Worm (Caenorhabditis elegans) whole organism, L2 larva: Measurements from ENCODE around the gene K09E2.1.

ENCODE experiments used
- F13H6.1 ChIP-seq: sonication (generic microtip); optimal IDR thresholded peaks from 2 replicates; lab custom pipeline; 2016; ENCODE audit warnings: missing genetic modification characterization, missing compliant biosample characterization
- R02D3.7 ChIP-seq: fragments of 150-350 bp; optimal IDR thresholded peaks from 2 replicates; lab custom pipeline; 2014; ENCODE audit warnings: missing biosample characterization, missing genetic modification characterization
- blmp-1 ChIP-seq: sonication (generic microtip); optimal IDR thresholded peaks from 2 replicates; lab custom pipeline; 2017; ENCODE audit warnings: missing genetic modification characterization, mild to moderate bottlenecking, missing compliant biosample characterization, antibody characterized with exemption, moderate library complexity; ENCODE audit not compliant: insufficient read depth
- elt-1 ChIP-seq: fragments of 150-350 bp; optimal IDR thresholded peaks from 2 replicates; lab custom pipeline; 2014; ENCODE audit warnings: missing biosample characterization, missing genetic modification characterization
- lin-39 ChIP-seq: fragments of 150-350 bp; optimal IDR thresholded peaks from 2 replicates; lab custom pipeline; 2014; ENCODE audit warnings: missing biosample characterization, missing genetic modification reagents, missing genetic modification characterization
- nhr-12 ChIP-seq: fragments of 150-350 bp; optimal IDR thresholded peaks from 2 replicates; lab custom pipeline; 2014; ENCODE audit warnings: missing biosample characterization, missing genetic modification characterization
- nhr-237 ChIP-seq: fragments of 150-350 bp; optimal IDR thresholded peaks from 2 replicates; lab custom pipeline; 2014; ENCODE audit warnings: missing biosample characterization, missing genetic modification characterization
- peb-1 ChIP-seq: fragments of 150-350 bp; optimal IDR thresholded peaks from 2 replicates; lab custom pipeline; 2014; ENCODE audit warnings: missing biosample characterization, missing genetic modification characterization
- unc-62 ChIP-seq: fragments of 150-350 bp; optimal IDR thresholded peaks from 2 replicates; lab custom pipeline; 2014; ENCODE audit warnings: missing biosample characterization, missing genetic modification reagents, missing genetic modification characterization
- ztf-11 ChIP-seq: sonication (generic microtip); optimal IDR thresholded peaks from 2 replicates; lab custom pipeline; 2017; ENCODE audit warnings: missing biosample characterization, missing genetic modification characterization

DNA sequence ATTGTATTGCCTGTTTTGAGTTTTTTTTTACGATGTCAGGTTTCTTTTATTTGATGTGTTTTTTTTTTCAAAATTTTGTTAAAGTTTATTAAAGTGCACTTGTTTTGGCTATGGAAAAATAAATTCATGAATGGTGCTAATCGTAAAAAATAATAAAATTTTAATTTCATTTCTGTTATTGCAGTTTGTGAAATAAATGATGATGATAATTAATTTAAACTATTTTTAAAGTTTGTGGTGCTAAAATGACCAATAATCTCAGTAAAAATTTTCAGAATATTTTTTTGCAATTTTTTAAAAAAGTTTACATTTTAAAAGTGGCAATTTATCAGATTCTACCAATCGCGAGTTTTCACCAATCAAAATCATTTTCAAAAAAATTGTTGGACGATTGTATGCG is 37.9 kb upstream of the K09E2.1 start, which contains the start of gene stg-2:
- TF ChIP-seq elt-1 (tag; lab: Kevin White, UChicago) = no peak
- TF ChIP-seq unc-62 (GFP tag; lab: Kevin White, UChicago) = no peak
- no peak for TF ChIP-seq R02D3.7 (tag; lab: Kevin White, UChicago)
- no peak for TF ChIP-seq ztf-11 (tag; lab: Kevin White, UChicago)
- no peak for TF ChIP-seq peb-1
- no peak for TF ChIP-seq blmp-1 (tag; lab: Kevin White, UChicago)
- TF ChIP-seq F13H6.1 (tag; lab: Kevin White, UChicago) = no peak
- TF ChIP-seq nhr-237 (tag; lab: Kevin White, UChicago) = no peak
- TF ChIP-seq nhr-12 (tag; lab: Kevin White, UChicago) = no peak
- no peak for TF ChIP-seq lin-39 (tag; lab: Kevin White, UChicago)
